Fruit fly (Drosophila melanogaster): ENCODE results near the gene CG43931.

DNA sequence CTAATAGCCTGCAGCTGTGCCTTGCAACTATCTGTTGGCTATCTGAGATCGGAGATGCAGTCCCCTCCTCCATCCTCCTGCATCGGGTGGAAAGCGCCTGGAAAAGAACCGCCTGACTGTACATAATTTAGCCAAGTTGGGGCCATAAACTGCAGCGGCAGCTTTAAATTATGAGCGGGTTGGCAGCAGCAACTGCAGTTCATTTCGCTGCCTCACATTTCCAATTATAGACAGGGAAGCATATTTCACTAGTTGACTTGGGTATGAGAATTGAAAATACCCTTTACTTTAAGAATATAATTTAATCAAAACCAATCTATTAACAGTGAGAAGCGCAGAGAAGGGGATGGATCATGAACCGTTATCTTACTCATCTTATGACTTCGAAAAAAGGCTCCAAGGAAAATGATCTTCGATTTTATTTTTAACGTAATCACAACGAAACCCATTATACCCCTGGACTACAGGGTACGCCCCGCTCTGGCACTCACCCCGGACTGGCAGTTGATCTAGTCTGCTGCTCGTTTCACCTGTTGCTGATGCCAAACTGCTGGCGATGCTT, 25.8 kb downstream of the CG43931 start:
- TF ChIP-seq fd59A (GFP tag; optimal IDR thresholded peaks at IDR 0.05) (peak; percentile 83), OdsH (GFP tag; optimal IDR thresholded peaks at IDR 0.05) (peak; percentile 83), CG8319 (GFP tag; optimal IDR thresholded peaks at IDR 0.05) (peak; percentile 59), Sox15 (GFP tag; optimal IDR thresholded peaks at IDR 0.05) (peak; percentile 20), CG6792 (GFP tag; optimal IDR thresholded peaks at IDR 0.05) (peak; percentile 76), CG4318 (GFP tag; optimal IDR thresholded peaks at IDR 0.05) (peak; percentile 76), fkh (GFP tag; optimal IDR thresholded peaks at IDR 0.05) (no peak), CG8119 (GFP tag; IDR thresholded peaks at IDR 0.05) (peak; percentile 89), CG3919 (GFP tag; optimal IDR thresholded peaks at IDR 0.05) (peak; percentile 88), Blimp-1 (GFP tag; optimal IDR thresholded peaks at IDR 0.05) (no peak), CG1621 (tag; optimal IDR thresholded peaks at IDR 0.05) (peak; percentile 75)
